Worm (Caenorhabditis elegans): Measurements from ENCODE around the gene rpb-6.

DNA sequence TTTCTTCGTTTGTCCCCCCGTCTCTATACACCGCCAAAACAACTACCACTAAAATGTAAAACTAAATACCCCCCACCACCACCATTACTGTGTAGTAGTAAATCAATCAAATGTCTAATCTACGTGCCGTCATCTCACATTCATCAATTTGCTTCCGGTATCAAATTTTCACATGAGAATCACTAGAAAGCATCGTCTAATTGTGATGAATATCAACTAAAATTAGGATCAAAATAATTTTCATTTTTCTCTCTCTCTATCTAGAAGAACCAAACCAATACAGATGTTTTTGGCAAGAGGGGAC, 32.4 kb upstream of the rpb-6 start:
- TF ChIP-seq aly-2 (tag; optimal IDR thresholded peaks at IDR 0.05) (no peak), zfp-3 (GFP tag; conservative IDR thresholded peaks at IDR 0.05) (no peak; the same call in 1 of the 2 replicates), skn-1 (tag; optimal IDR thresholded peaks at IDR 0.05) (no peak), lsy-2 (tag; optimal IDR thresholded peaks at IDR 0.05) (peak in 1 of 2 experiments; percentile 19), ama-1 (optimal IDR thresholded peaks at IDR 0.05) (peak; percentile 57), Y48G9A.11 (GFP tag; IDR thresholded peaks at IDR 0.05) (no peak), madf-9 (GFP tag; conservative IDR thresholded peaks at IDR 0.05) (no peak)
